Fruit fly (Drosophila melanogaster) whole organism, embryonic: ENCODE data around the gene Kr-h1.
A peak's percentile ranks its signal among the peaks of the same experiment; 100 is the strongest.

Experiments used
- Antp ChIP-seq: fragments of 200-800 bp; sonication (Bioruptor generic); optimal IDR thresholded peaks from 3 replicates; lab custom pipeline; 2016; ENCODE audit warnings: missing biosample characterization, missing genetic modification characterization
- Atf-2 ChIP-seq: fragments of 200-800 bp; sonication (Bioruptor generic); optimal IDR thresholded peaks from 2 replicates; lab custom pipeline; 2016; ENCODE audit warnings: missing biosample characterization, missing genetic modification characterization
- Awh ChIP-seq: fragments of 200-800 bp; sonication (Bioruptor generic); IDR thresholded peaks from 2 replicates; pipeline ENCODE4, ENCODE4 v1.3.6; 2022; ENCODE audit warnings: missing biosample characterization, missing genetic modification characterization
- BEAF-32 ChIP-seq: fragments of 200-800 bp; sonication (Bioruptor generic); optimal IDR thresholded peaks from 3 replicates; lab custom pipeline; 2017; ENCODE audit warnings: missing biosample characterization, missing genetic modification characterization, mild to moderate bottlenecking, moderate library complexity, missing genetic modification reagents
- CG12071 ChIP-seq: fragments of 200-800 bp; sonication (Bioruptor generic); optimal IDR thresholded peaks from 3 replicates; lab custom pipeline; 2018; ENCODE audit warnings: missing biosample characterization, mild to moderate bottlenecking, missing genetic modification characterization
- CG12299 ChIP-seq: fragments of 200-800 bp; sonication (Bioruptor generic); optimal IDR thresholded peaks from 2 replicates; lab custom pipeline; 2018; ENCODE audit warnings: missing biosample characterization, mild to moderate bottlenecking, missing genetic modification characterization
- CG13287 ChIP-seq: fragments of 200-800 bp; sonication (Bioruptor generic); IDR thresholded peaks from 2 replicates; pipeline ENCODE4 v1.3.6; 2022; ENCODE audit warnings: missing biosample characterization, missing genetic modification characterization; ENCODE audit not compliant: partially characterized antibody
- CG13775 ChIP-seq: fragments of 200-800 bp; sonication (Bioruptor generic); optimal IDR thresholded peaks from 3 replicates; lab custom pipeline; 2017; ENCODE audit warnings: missing biosample characterization, mild to moderate bottlenecking, missing genetic modification characterization
- CG15514 ChIP-seq: fragments of 200-800 bp; sonication (Bioruptor generic); optimal IDR thresholded peaks from 3 replicates; lab custom pipeline; 2017; ENCODE audit warnings: missing biosample characterization, missing genetic modification characterization, mild to moderate bottlenecking, moderate library complexity, missing genetic modification reagents
- CG1603 ChIP-seq: fragments of 200-800 bp; sonication (Bioruptor generic); optimal IDR thresholded peaks from 2 replicates; lab custom pipeline; 2019; ENCODE audit warnings: missing biosample characterization, mild to moderate bottlenecking, missing genetic modification characterization, moderate library complexity
- CG16813 ChIP-seq: fragments of 200-800 bp; sonication (Bioruptor generic); IDR thresholded peaks from 3 replicates; pipeline ENCODE4 v1.3.6; 2022; ENCODE audit warnings: missing biosample characterization, missing genetic modification characterization; ENCODE audit not compliant: partially characterized antibody
- CG17829 ChIP-seq: fragments of 200-800 bp; optimal IDR thresholded peaks from 2 replicates; lab custom pipeline; 2019; ENCODE audit warnings: missing biosample characterization, mild to moderate bottlenecking, missing genetic modification characterization, moderate library complexity
- CG1792 ChIP-seq: fragments of 200-800 bp; sonication (Bioruptor generic); optimal IDR thresholded peaks from 2 replicates; lab custom pipeline; 2016; ENCODE audit warnings: missing biosample characterization, missing genetic modification characterization
- CG3281 ChIP-seq: fragments of 200-800 bp; sonication (Bioruptor generic); optimal IDR thresholded peaks from 3 replicates; lab custom pipeline; 2017; ENCODE audit warnings: missing biosample characterization, mild to moderate bottlenecking, missing genetic modification characterization
- CG4360 ChIP-seq: fragments of 200-800 bp; sonication (Bioruptor generic); IDR thresholded peaks from 2 replicates; pipeline ENCODE4 v1.3.6; 2022; ENCODE audit warnings: missing biosample characterization, missing genetic modification characterization
- CG4707 ChIP-seq: fragments of 200-800 bp; sonication (Bioruptor generic); optimal IDR thresholded peaks from 2 replicates; lab custom pipeline; 2018; ENCODE audit warnings: missing biosample characterization, mild to moderate bottlenecking, missing genetic modification characterization, moderate library complexity
- CG7786 ChIP-seq: fragments of 200-800 bp; sonication (Bioruptor generic); optimal IDR thresholded peaks from 2 replicates; lab custom pipeline; 2016; ENCODE audit warnings: missing biosample characterization, missing genetic modification characterization
- CG7963 ChIP-seq: fragments of 200-800 bp; sonication (Bioruptor generic); IDR thresholded peaks from 3 replicates; pipeline ENCODE4 v1.3.6; 2022; ENCODE audit warnings: missing biosample characterization, missing genetic modification characterization; ENCODE audit not compliant: partially characterized antibody
- CG8089 ChIP-seq: fragments of 200-800 bp; sonication (Bioruptor generic); optimal IDR thresholded peaks from 3 replicates; lab custom pipeline; 2016; ENCODE audit warnings: missing biosample characterization, missing genetic modification characterization
- CG8281 ChIP-seq: fragments of 200-800 bp; sonication (Bioruptor generic); optimal IDR thresholded peaks from 2 replicates; lab custom pipeline; 2018; ENCODE audit warnings: missing biosample characterization, mild to moderate bottlenecking, missing genetic modification characterization, moderate library complexity
- CG8765 ChIP-seq: fragments of 200-800 bp; sonication (Bioruptor generic); IDR thresholded peaks from 2 replicates; pipeline ENCODE4 v1.3.6; 2022; ENCODE audit warnings: missing biosample characterization, missing genetic modification characterization
- CG9797 ChIP-seq: fragments of 200-800 bp; sonication (Bioruptor generic); optimal IDR thresholded peaks from 3 replicates; lab custom pipeline; 2018; ENCODE audit warnings: missing biosample characterization, mild to moderate bottlenecking, missing genetic modification characterization
- CTCF ChIP-seq: fragments of 200-800 bp; sonication (Bioruptor generic); optimal IDR thresholded peaks from 2 replicates; lab custom pipeline; 2017; ENCODE audit warnings: missing biosample characterization, mild to moderate bottlenecking, missing genetic modification characterization, moderate library complexity
- Elba2 ChIP-seq: fragments of 200-800 bp; sonication (Bioruptor generic); optimal IDR thresholded peaks from 3 replicates; lab custom pipeline; 2016; ENCODE audit warnings: missing biosample characterization, missing genetic modification characterization
- Kr ChIP-seq: fragments of 200-800 bp; sonication (Bioruptor generic); optimal IDR thresholded peaks from 2 replicates; lab custom pipeline; 2017; ENCODE audit warnings: missing biosample characterization, mild to moderate bottlenecking, missing genetic modification characterization
- Mes4 ChIP-seq: fragments of 200-800 bp; sonication (Bioruptor generic); optimal IDR thresholded peaks from 2 replicates; lab custom pipeline; 2016; ENCODE audit warnings: missing biosample characterization, missing genetic modification characterization
- Spps ChIP-seq: fragments of 200-800 bp; sonication (Bioruptor generic); optimal IDR thresholded peaks from 2 replicates; lab custom pipeline; 2018; ENCODE audit warnings: missing biosample characterization, mild to moderate bottlenecking, missing genetic modification characterization
- Sry-δ ChIP-seq: fragments of 200-800 bp; sonication (Bioruptor generic); optimal IDR thresholded peaks from 2 replicates; lab custom pipeline; 2016; ENCODE audit warnings: missing biosample characterization, missing genetic modification characterization
- Tbp ChIP-seq: fragments of >200 bp; optimal IDR thresholded peaks from 2 replicates; lab custom pipeline; 2018; ENCODE audit warnings: missing biosample characterization, missing genetic modification characterization
- Vsx1 ChIP-seq: fragments of 200-800 bp; sonication (Bioruptor generic); optimal IDR thresholded peaks from 2 replicates; lab custom pipeline; 2017; ENCODE audit warnings: missing biosample characterization, mild to moderate bottlenecking, missing genetic modification characterization, missing genetic modification reagents
- amos ChIP-seq: fragments of 200-800 bp; sonication (Bioruptor generic); IDR thresholded peaks from 2 replicates; pipeline ENCODE4 v1.3.6; 2022; ENCODE audit warnings: missing biosample characterization, missing genetic modification characterization; ENCODE audit not compliant: partially characterized antibody
- bbx ChIP-seq: fragments of 200-800 bp; sonication (Bioruptor generic); IDR thresholded peaks from 2 replicates; pipeline ENCODE4 v1.3.6; 2022; ENCODE audit warnings: missing biosample characterization, missing genetic modification characterization; ENCODE audit not compliant: partially characterized antibody
- crp ChIP-seq, 2 experiments: fragments of 200-800 bp; sonication (Bioruptor generic); optimal IDR thresholded peaks; 2 replicates in 1 of 2; 3 replicates in 1 of 2; lab custom pipeline; 2017; ENCODE audit warnings: missing biosample characterization in 2 of 2, missing genetic modification characterization in 2 of 2, mild to moderate bottlenecking in 1 of 2, moderate library complexity in 1 of 2
- dati ChIP-seq: fragments of 200-800 bp; sonication (Bioruptor generic); IDR thresholded peaks from 2 replicates; pipeline ENCODE4 v1.3.6; 2022; ENCODE audit warnings: missing biosample characterization, missing genetic modification characterization
- dpn ChIP-seq, 2 experiments: fragments of 200-800 bp; sonication (Bioruptor generic); optimal IDR thresholded peaks; 3 replicates each; lab custom pipeline; 2016; ENCODE audit warnings: missing biosample characterization in 2 of 2, missing genetic modification characterization in 2 of 2
- en ChIP-seq: fragments of 200-800 bp; sonication (Bioruptor generic); optimal IDR thresholded peaks from 2 replicates; lab custom pipeline; 2016; ENCODE audit warnings: missing biosample characterization, missing genetic modification characterization
- gcm ChIP-seq: fragments of 200-800 bp; sonication (Bioruptor generic); optimal IDR thresholded peaks from 2 replicates; lab custom pipeline; 2019; ENCODE audit warnings: missing biosample characterization, mild to moderate bottlenecking, missing genetic modification characterization, moderate library complexity
- grn ChIP-seq: fragments of 200-800 bp; sonication (Bioruptor generic); optimal IDR thresholded peaks from 3 replicates; lab custom pipeline; 2017; ENCODE audit warnings: missing biosample characterization, missing genetic modification characterization
- hbn ChIP-seq: fragments of 200-800 bp; sonication (Bioruptor generic); IDR thresholded peaks from 2 replicates; pipeline ENCODE4 v1.3.6; 2022; ENCODE audit warnings: missing biosample characterization, missing genetic modification characterization; ENCODE audit not compliant: partially characterized antibody
- jing ChIP-seq: fragments of 200-800 bp; sonication (Bioruptor generic); optimal IDR thresholded peaks from 2 replicates; lab custom pipeline; 2018; ENCODE audit warnings: missing biosample characterization, mild to moderate bottlenecking, missing genetic modification characterization
- ken ChIP-seq: fragments of 200-800 bp; sonication (Bioruptor generic); IDR thresholded peaks from 3 replicates; pipeline ENCODE4 v1.3.6; 2022; ENCODE audit warnings: missing biosample characterization, missing genetic modification characterization
- nom ChIP-seq: fragments of 200-800 bp; sonication (Bioruptor generic); optimal IDR thresholded peaks from 2 replicates; lab custom pipeline; 2017; ENCODE audit warnings: missing biosample characterization, missing genetic modification characterization, mild to moderate bottlenecking, moderate library complexity, missing genetic modification reagents
- pzg ChIP-seq: fragments of 200-800 bp; sonication (Bioruptor generic); optimal IDR thresholded peaks from 3 replicates; lab custom pipeline; 2018; ENCODE audit warnings: missing biosample characterization, mild to moderate bottlenecking, missing genetic modification characterization, moderate library complexity
- ranshi ChIP-seq: fragments of 200-800 bp; sonication (Bioruptor generic); IDR thresholded peaks from 2 replicates; pipeline ENCODE4 v1.3.6; 2022; ENCODE audit warnings: missing biosample characterization, missing genetic modification characterization
- sim ChIP-seq: fragments of 200-800 bp; sonication (Bioruptor generic); IDR thresholded peaks from 2 replicates; pipeline ENCODE4 v1.3.6; 2022; ENCODE audit warnings: missing biosample characterization, missing genetic modification characterization
- sr ChIP-seq: fragments of 200-800 bp; sonication (Bioruptor generic); IDR thresholded peaks from 3 replicates; pipeline ENCODE4 v1.3.6; 2022; ENCODE audit warnings: missing biosample characterization, missing genetic modification characterization
- stwl ChIP-seq: fragments of 200-800 bp; sonication (Bioruptor generic); optimal IDR thresholded peaks from 3 replicates; lab custom pipeline; 2018; ENCODE audit warnings: missing biosample characterization, mild to moderate bottlenecking, missing genetic modification characterization, moderate library complexity
- tna ChIP-seq: fragments of 200-800 bp; sonication (Bioruptor generic); IDR thresholded peaks from 2 replicates; pipeline ENCODE4 v1.3.6; 2022; ENCODE audit warnings: missing biosample characterization, missing genetic modification characterization; ENCODE audit not compliant: partially characterized antibody
- tx ChIP-seq: fragments of 200-800 bp; sonication (Bioruptor generic); optimal IDR thresholded peaks from 2 replicates; lab custom pipeline; 2016; ENCODE audit warnings: missing biosample characterization, missing genetic modification characterization
- wek ChIP-seq: fragments of 200-800 bp; sonication (Bioruptor generic); optimal IDR thresholded peaks from 3 replicates; lab custom pipeline; 2018; ENCODE audit warnings: missing biosample characterization, mild to moderate bottlenecking, missing genetic modification characterization, moderate library complexity

Gene Kr-h1

DNA sequence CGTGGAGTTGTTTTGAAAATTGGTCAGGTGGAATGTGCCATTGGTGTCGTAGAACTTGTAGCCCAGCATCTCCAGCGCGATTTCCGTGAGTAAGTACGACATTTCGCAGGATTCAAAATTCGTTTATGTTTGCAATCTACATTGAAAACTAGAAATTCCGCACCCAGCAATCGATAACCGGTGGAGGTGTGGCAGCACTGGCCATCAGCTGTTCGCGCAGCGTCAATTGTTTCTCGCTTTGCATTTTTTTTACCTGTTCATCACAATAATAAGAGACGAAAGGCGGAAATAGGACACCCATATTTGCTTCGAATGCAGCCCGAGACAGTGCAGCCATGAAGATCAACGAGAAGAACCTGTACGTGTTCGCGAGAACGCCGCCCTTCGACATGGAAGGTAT, 33.9 kb upstream of the Kr-h1 start, which contains the start of the genes CG34179 and slmo (continued):
- TF ChIP-seq stwl (tag; lab: Kevin White, UChicago): peak; percentile 2
- TF ChIP-seq CG13287 (GFP tag; lab: Robert Waterston, UW): peak; percentile 50
- TF ChIP-seq CG4707: no peak
- TF ChIP-seq amos (GFP tag; lab: Robert Waterston, UW): 0 out of 2 replicates have a peak, but pooled peaks have one; percentile 12
- peak; percentile 42 for TF ChIP-seq pzg
- peak; percentile 20 for TF ChIP-seq BEAF-32 (GFP tag; lab: Kevin White, UChicago)
- peak; percentile 12 for TF ChIP-seq CG1603 (tag; lab: Kevin White, UChicago)
- TF ChIP-seq Tbp (GFP tag; lab: Kevin White, UChicago): no peak
- peak; percentile 40; the same call in 1 of the 2 replicates for TF ChIP-seq bbx (GFP tag; lab: Robert Waterston, UW)
- TF ChIP-seq tna (GFP tag; lab: Robert Waterston, UW): no peak
- TF ChIP-seq CG3281 (GFP tag; lab: Kevin White, UChicago): no peak
- TF ChIP-seq Awh (GFP tag; lab: Robert Waterston, UW): no peak
- no peak for TF ChIP-seq CG9797 (GFP tag; lab: Kevin White, UChicago)
- no peak for TF ChIP-seq gcm (GFP tag; lab: Kevin White, UChicago)
- no peak for TF ChIP-seq CG15514 (GFP tag; lab: Kevin White, UChicago)
- TF ChIP-seq CG16813 (GFP tag; lab: Robert Waterston, UW): peak; percentile 22; the same call in 2 of the 3 replicates
- TF ChIP-seq Sry-δ (GFP tag; lab: Kevin White, UChicago): peak; percentile 33

DNA sequence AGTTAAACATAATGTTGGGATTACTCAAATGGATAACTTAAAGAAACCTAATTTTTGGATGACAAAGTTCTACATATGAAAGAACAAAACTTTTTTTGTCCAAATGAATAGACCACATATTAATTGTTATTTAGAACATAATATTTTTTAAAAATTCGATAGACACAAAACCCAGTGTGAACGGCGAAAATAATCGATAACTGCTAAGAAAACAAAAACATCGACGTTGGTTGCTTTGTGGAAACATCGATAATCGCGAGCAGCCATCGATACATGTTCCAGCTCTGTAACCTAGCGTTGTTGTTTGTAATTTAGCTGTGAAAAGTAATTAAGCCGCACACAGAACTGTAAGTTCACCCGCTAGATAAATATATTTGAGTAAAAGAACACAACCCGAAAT, 31.8 kb upstream of the Kr-h1 start, which contains the start of gene CG9135:
Gene CG9135, plus strand, starts transcription at position 226 of the 400 bp plus-strand sequence.
- no peak for TF ChIP-seq Antp (GFP tag; lab: Kevin White, UChicago)
- no peak for TF ChIP-seq jing (GFP tag; lab: Kevin White, UChicago)
- TF ChIP-seq tx (GFP tag; lab: Kevin White, UChicago): no peak
- TF ChIP-seq CG13775: no peak
- no peak for TF ChIP-seq grn (GFP tag; lab: Kevin White, UChicago)
- peak; percentile 34 for TF ChIP-seq CG17829 (tag; lab: Kevin White, UChicago)
- TF ChIP-seq CG7963 (GFP tag; lab: Robert Waterston, UW): peak; percentile 100
- peak; percentile 2 for TF ChIP-seq CTCF (GFP tag; lab: Kevin White, UChicago)
- TF ChIP-seq CG4360 (GFP tag; lab: Robert Waterston, UW): no peak
- no peak for TF ChIP-seq ranshi (GFP tag; lab: Robert Waterston, UW)
- no peak for TF ChIP-seq CG8089
- TF ChIP-seq CG8281: no peak
- TF ChIP-seq CG7786 (GFP tag; lab: Kevin White, UChicago): no peak
- no peak for TF ChIP-seq Vsx1 (GFP tag; lab: Kevin White, UChicago)
- no peak for TF ChIP-seq sr (GFP tag; lab: Robert Waterston, UW)
- TF ChIP-seq Spps: no peak
- no peak for TF ChIP-seq en (GFP tag; lab: Kevin White, UChicago)
- no peak for TF ChIP-seq dati (GFP tag; lab: Robert Waterston, UW)
- no peak for TF ChIP-seq ken (GFP tag; lab: Robert Waterston, UW)
- no peak for TF ChIP-seq Kr
- no peak for TF ChIP-seq nom
- TF ChIP-seq BEAF-32 (GFP tag; lab: Kevin White, UChicago): peak; percentile 96
- TF ChIP-seq crp (GFP tag; optimal IDR thresholded peaks at IDR 0.05; lab: Kevin White, UChicago): peak in 1 of 2 experiments; percentile 19
- TF ChIP-seq Atf-2 (GFP tag; lab: Kevin White, UChicago): no peak
- TF ChIP-seq CG1792 (GFP tag; lab: Kevin White, UChicago): no peak
- no peak for TF ChIP-seq CG8765 (GFP tag; lab: Robert Waterston, UW)
- TF ChIP-seq sim (GFP tag; lab: Robert Waterston, UW): no peak
- TF ChIP-seq CG12071 (GFP tag; lab: Kevin White, UChicago): no peak
- TF ChIP-seq CG12299 (tag; lab: Kevin White, UChicago): no peak
- TF ChIP-seq dpn (GFP tag; optimal IDR thresholded peaks at IDR 0.05; lab: Kevin White, UChicago): no peak
- TF ChIP-seq hbn (GFP tag; lab: Robert Waterston, UW): peak; percentile 98
- TF ChIP-seq wek: no peak
- no peak for TF ChIP-seq Mes4 (GFP tag; lab: Kevin White, UChicago)
- no peak for TF ChIP-seq Elba2 (GFP tag; lab: Kevin White, UChicago)
